Fruit fly (Drosophila melanogaster) whole organism, embryonic: Measurements from ENCODE around the gene Rfx.

Experiments used
- Adf1 ChIP-seq: fragments of 200-800 bp; sonication (Bioruptor generic); IDR thresholded peaks from 2 replicates; pipeline ENCODE4 v1.3.6; 2022; ENCODE audit warnings: missing biosample characterization, missing genetic modification characterization
- CG10321 ChIP-seq: fragments of 200-800 bp; sonication (Bioruptor generic); IDR thresholded peaks from 2 replicates; pipeline ENCODE4 v1.3.6; 2022; ENCODE audit warnings: missing biosample characterization, missing genetic modification characterization
- CG13775 ChIP-seq: fragments of 200-800 bp; sonication (Bioruptor generic); optimal IDR thresholded peaks from 3 replicates; lab custom pipeline; 2017; ENCODE audit warnings: missing biosample characterization, mild to moderate bottlenecking, missing genetic modification characterization
- CG15514 ChIP-seq: fragments of 200-800 bp; sonication (Bioruptor generic); optimal IDR thresholded peaks from 3 replicates; lab custom pipeline; 2017; ENCODE audit warnings: missing biosample characterization, missing genetic modification characterization, mild to moderate bottlenecking, moderate library complexity, missing genetic modification reagents
- CG18619 ChIP-seq: fragments of 200-800 bp; sonication (Bioruptor generic); optimal IDR thresholded peaks from 3 replicates; lab custom pipeline; 2017; ENCODE audit warnings: missing biosample characterization, mild to moderate bottlenecking, missing genetic modification characterization
- CG2202 ChIP-seq: fragments of 200-800 bp; sonication (Bioruptor generic); optimal IDR thresholded peaks from 2 replicates; lab custom pipeline; 2018; ENCODE audit warnings: missing biosample characterization, mild to moderate bottlenecking, missing genetic modification characterization
- CG2889 ChIP-seq: fragments of 200-800 bp; sonication (Bioruptor generic); IDR thresholded peaks from 3 replicates; pipeline ENCODE4 v1.3.6; 2022; ENCODE audit warnings: missing biosample characterization, missing genetic modification characterization
- CG3065 ChIP-seq: fragments of 200-800 bp; sonication (Bioruptor generic); optimal IDR thresholded peaks from 2 replicates; lab custom pipeline; 2016; ENCODE audit warnings: missing biosample characterization, missing genetic modification characterization
- CG4854 ChIP-seq: fragments of 200-800 bp; sonication (Bioruptor generic); optimal IDR thresholded peaks from 2 replicates; lab custom pipeline; 2016; ENCODE audit warnings: missing biosample characterization, missing genetic modification characterization, inconsistent platforms
- CG5180 ChIP-seq: fragments of 200-800 bp; sonication (Bioruptor generic); optimal IDR thresholded peaks from 3 replicates; lab custom pipeline; 2017; ENCODE audit warnings: missing biosample characterization, missing genetic modification characterization, mild to moderate bottlenecking, moderate library complexity, missing genetic modification reagents
- CG6175 ChIP-seq: fragments of 200-800 bp; sonication (Bioruptor generic); IDR thresholded peaks from 3 replicates; pipeline ENCODE4 v1.3.6; 2022; ENCODE audit warnings: missing biosample characterization, missing genetic modification characterization
- CG6654 ChIP-seq: fragments of 200-800 bp; sonication (Bioruptor generic); optimal IDR thresholded peaks from 2 replicates; lab custom pipeline; 2017; ENCODE audit warnings: missing biosample characterization, mild to moderate bottlenecking, missing genetic modification characterization
- CG9727 ChIP-seq: fragments of 200-800 bp; sonication (Bioruptor generic); optimal IDR thresholded peaks from 3 replicates; lab custom pipeline; 2017; ENCODE audit warnings: missing biosample characterization, mild to moderate bottlenecking, missing genetic modification characterization
- CoRest ChIP-seq: fragments of 200-800 bp; sonication (Bioruptor generic); optimal IDR thresholded peaks from 3 replicates; lab custom pipeline; 2018; ENCODE audit warnings: missing biosample characterization, mild to moderate bottlenecking, missing genetic modification characterization, moderate library complexity
- D ChIP-seq, 2 experiments: fragments of 200-800 bp in 1 of 2; fragments of >200 bp in 1 of 2; sonication (Bioruptor generic) in 1 of 2; optimal IDR thresholded peaks; 2 replicates in 1 of 2; 3 replicates in 1 of 2; lab custom pipeline; 2017; ENCODE audit warnings: mild to moderate bottlenecking in 1 of 2, missing biosample characterization in 1 of 2, missing genetic modification characterization in 1 of 2, missing genetic modification reagents in 1 of 2
- D19A ChIP-seq: fragments of 200-800 bp; optimal IDR thresholded peaks from 3 replicates; lab custom pipeline; 2019; ENCODE audit warnings: missing biosample characterization, mild to moderate bottlenecking, missing genetic modification characterization, moderate library complexity
- D19B ChIP-seq: fragments of 200-800 bp; sonication (Bioruptor generic); optimal IDR thresholded peaks from 2 replicates; lab custom pipeline; 2017; ENCODE audit warnings: missing biosample characterization, mild to moderate bottlenecking, missing genetic modification characterization
- Dek ChIP-seq: fragments of 200-800 bp; sonication (Bioruptor generic); optimal IDR thresholded peaks from 3 replicates; lab custom pipeline; 2019; ENCODE audit warnings: missing biosample characterization, mild to moderate bottlenecking, missing genetic modification characterization, moderate library complexity
- Gug ChIP-seq: fragments of 200-800 bp; sonication (Bioruptor generic); IDR thresholded peaks from 4 replicates; pipeline ENCODE4 v1.3.6; 2022; ENCODE audit warnings: missing biosample characterization, missing genetic modification characterization
- Lpt ChIP-seq: fragments of >200 bp; optimal IDR thresholded peaks from 2 replicates; lab custom pipeline; 2018; ENCODE audit warnings: missing biosample characterization, missing genetic modification characterization
- Mad ChIP-seq: fragments of 200-800 bp; sonication (Bioruptor generic); optimal IDR thresholded peaks from 2 replicates; lab custom pipeline; 2016; ENCODE audit warnings: missing biosample characterization, missing genetic modification characterization
- NFAT ChIP-seq: fragments of 200-800 bp; sonication (Bioruptor generic); IDR thresholded peaks from 2 replicates; pipeline ENCODE4 v1.3.6; 2022; ENCODE audit warnings: missing biosample characterization, missing genetic modification characterization
- NfI ChIP-seq: fragments of 200-800 bp; sonication (Bioruptor generic); optimal IDR thresholded peaks from 3 replicates; lab custom pipeline; 2018; ENCODE audit warnings: missing biosample characterization, mild to moderate bottlenecking, missing genetic modification characterization, moderate library complexity
- Opbp ChIP-seq: fragments of 200-800 bp; sonication (Bioruptor generic); IDR thresholded peaks from 3 replicates; pipeline ENCODE4 v1.3.6; 2022; ENCODE audit warnings: missing biosample characterization, missing genetic modification characterization; ENCODE audit not compliant: partially characterized antibody
- PHDP ChIP-seq: fragments of 200-800 bp; sonication (Bioruptor generic); optimal IDR thresholded peaks from 3 replicates; lab custom pipeline; 2018; ENCODE audit warnings: missing biosample characterization, mild to moderate bottlenecking, missing genetic modification characterization, moderate library complexity
- Rfx ChIP-seq: fragments of 200-800 bp; sonication (Bioruptor generic); IDR thresholded peaks from 2 replicates; pipeline ENCODE4 v1.3.6; 2022; ENCODE audit warnings: missing biosample characterization, missing genetic modification characterization
- Usf ChIP-seq: fragments of 200-800 bp; sonication (Bioruptor generic); optimal IDR thresholded peaks from 2 replicates; lab custom pipeline; 2017; ENCODE audit warnings: missing genotype, missing biosample characterization, missing genetic modification characterization
- YL-1 ChIP-seq: fragments of 200-800 bp; sonication (Bioruptor generic); optimal IDR thresholded peaks from 3 replicates; lab custom pipeline; 2017; ENCODE audit warnings: missing biosample characterization, mild to moderate bottlenecking, missing genetic modification characterization
- ara ChIP-seq: fragments of 200-800 bp; sonication (Bioruptor generic); IDR thresholded peaks from 2 replicates; pipeline ENCODE4 v1.3.6; 2022; ENCODE audit warnings: missing biosample characterization, missing genetic modification characterization
- ase ChIP-seq: fragments of 200-800 bp; sonication (Bioruptor generic); IDR thresholded peaks from 3 replicates; pipeline ENCODE4 v1.3.6; 2022; ENCODE audit warnings: missing biosample characterization, missing genetic modification characterization
- ash1 ChIP-seq: fragments of 200-800 bp; sonication (Bioruptor generic); optimal IDR thresholded peaks from 2 replicates; lab custom pipeline; 2018; ENCODE audit warnings: missing biosample characterization, mild to moderate bottlenecking, missing genetic modification characterization
- chm ChIP-seq: fragments of 200-800 bp; sonication (Bioruptor generic); IDR thresholded peaks from 2 replicates; pipeline ENCODE4 v1.3.6; 2022; ENCODE audit warnings: missing biosample characterization, missing genetic modification characterization
- cwo ChIP-seq: fragments of 200-800 bp; sonication (Bioruptor generic); optimal IDR thresholded peaks from 3 replicates; lab custom pipeline; 2017; ENCODE audit warnings: missing biosample characterization, missing genetic modification characterization, mild to moderate bottlenecking, moderate library complexity, missing genetic modification reagents
- emc ChIP-seq: fragments of 200-800 bp; sonication (Bioruptor generic); optimal IDR thresholded peaks from 2 replicates; lab custom pipeline; 2016; ENCODE audit warnings: missing biosample characterization, missing genetic modification characterization
- eyg ChIP-seq: fragments of 200-800 bp; sonication (Bioruptor generic); optimal IDR thresholded peaks from 3 replicates; lab custom pipeline; 2016; ENCODE audit warnings: missing biosample characterization, missing genetic modification characterization
- gsb ChIP-seq: fragments of 200-800 bp; sonication (Bioruptor generic); IDR thresholded peaks from 2 replicates; pipeline ENCODE4 v1.3.6; 2022; ENCODE audit warnings: missing biosample characterization, missing genetic modification characterization
- kni ChIP-seq: fragments of 200-800 bp; sonication (Bioruptor generic); optimal IDR thresholded peaks from 3 replicates; lab custom pipeline; 2017; ENCODE audit warnings: mild to moderate bottlenecking, missing biosample characterization, missing genetic modification reagents, missing genetic modification characterization
- lola ChIP-seq, 3 experiments: fragments of >200 bp in 2 of 3; fragments of 200-800 bp in 1 of 3; sonication (Bioruptor generic) in 1 of 3; optimal IDR thresholded peaks; 2 replicates each; lab custom pipeline; 2017 to 2019; ENCODE audit warnings: missing biosample characterization in 3 of 3, missing genetic modification characterization in 3 of 3, mild to moderate bottlenecking in 1 of 3, moderate library complexity in 1 of 3
- mam ChIP-seq: fragments of 200-800 bp; sonication (Bioruptor generic); optimal IDR thresholded peaks from 3 replicates; lab custom pipeline; 2016; ENCODE audit warnings: missing biosample characterization, missing genetic modification characterization
- onecut ChIP-seq: fragments of 200-800 bp; sonication (Bioruptor generic); IDR thresholded peaks from 2 replicates; pipeline ENCODE4 v1.3.6; 2022; ENCODE audit warnings: missing biosample characterization, missing genetic modification characterization
- pnt ChIP-seq: fragments of 200-800 bp; sonication (Bioruptor generic); optimal IDR thresholded peaks from 3 replicates; lab custom pipeline; 2016; ENCODE audit warnings: missing biosample characterization, missing genetic modification characterization
- scrt ChIP-seq: fragments of 200-800 bp; sonication (Bioruptor generic); optimal IDR thresholded peaks from 2 replicates; lab custom pipeline; 2018; ENCODE audit warnings: missing biosample characterization, mild to moderate bottlenecking, missing genetic modification characterization, moderate library complexity
- seq ChIP-seq: fragments of 200-800 bp; sonication (Bioruptor generic); IDR thresholded peaks from 2 replicates; pipeline ENCODE4 v1.3.6; 2022; ENCODE audit warnings: missing biosample characterization, missing genetic modification characterization
- sima ChIP-seq: fragments of 200-800 bp; sonication (Bioruptor generic); optimal IDR thresholded peaks from 2 replicates; lab custom pipeline; 2016; ENCODE audit warnings: missing biosample characterization, missing genetic modification characterization
- slp2 ChIP-seq: fragments of 200-800 bp; sonication (Bioruptor generic); optimal IDR thresholded peaks from 2 replicates; lab custom pipeline; 2016; ENCODE audit warnings: missing biosample characterization, missing genetic modification characterization
- sqz ChIP-seq: fragments of 200-800 bp; sonication (Bioruptor generic); optimal IDR thresholded peaks from 3 replicates; lab custom pipeline; 2018; ENCODE audit warnings: missing biosample characterization, mild to moderate bottlenecking, missing genetic modification characterization
- tna ChIP-seq: fragments of 200-800 bp; sonication (Bioruptor generic); IDR thresholded peaks from 2 replicates; pipeline ENCODE4 v1.3.6; 2022; ENCODE audit warnings: missing biosample characterization, missing genetic modification characterization; ENCODE audit not compliant: partially characterized antibody
- trh ChIP-seq: fragments of 200-800 bp; sonication (Bioruptor generic); optimal IDR thresholded peaks from 2 replicates; lab custom pipeline; 2016; ENCODE audit warnings: missing biosample characterization, missing genetic modification characterization
- unc-4 ChIP-seq: fragments of 200-800 bp; sonication (Bioruptor generic); IDR thresholded peaks from 2 replicates; pipeline ENCODE4 v1.3.6; 2022; ENCODE audit warnings: missing biosample characterization, missing genetic modification characterization; ENCODE audit not compliant: partially characterized antibody
- wek ChIP-seq: fragments of 200-800 bp; sonication (Bioruptor generic); optimal IDR thresholded peaks from 3 replicates; lab custom pipeline; 2018; ENCODE audit warnings: missing biosample characterization, mild to moderate bottlenecking, missing genetic modification characterization, moderate library complexity
- zfh2 ChIP-seq: fragments of 200-800 bp; sonication (Bioruptor generic); optimal IDR thresholded peaks from 2 replicates; lab custom pipeline; 2016; ENCODE audit warnings: missing biosample characterization, missing genetic modification characterization

Gene Rfx

dm6 chr3R:10377849-10378248 is at the start of gene Rfx (continued):
- TF ChIP-seq Gug (GFP tag; lab: Robert Waterston, UW) (no peak), CG2889 (no peak), CG5180 (peak; percentile 9), Usf (GFP tag; lab: Kevin White, UChicago) (no peak), mam (GFP tag; lab: Kevin White, UChicago) (peak; percentile 15), D19B (GFP tag; lab: Kevin White, UChicago) (no peak), Adf1 (no peak), CG4854 (GFP tag; lab: Kevin White, UChicago) (no peak), unc-4 (GFP tag; lab: Robert Waterston, UW) (no peak), kni (GFP tag; lab: Kevin White, UChicago) (peak; percentile 11), Mad (GFP tag; lab: Kevin White, UChicago) (no peak), CG2202 (tag; lab: Kevin White, UChicago) (peak; percentile 6), CG6654 (GFP tag; lab: Kevin White, UChicago) (no peak), ara (GFP tag; lab: Robert Waterston, UW) (no peak), Dek (tag; lab: Kevin White, UChicago) (no peak), CG3065 (GFP tag; lab: Kevin White, UChicago) (no peak), NFAT (GFP tag; lab: Robert Waterston, UW) (no peak), cwo (GFP tag; lab: Kevin White, UChicago) (no peak), wek (GFP tag; lab: Kevin White, UChicago) (peak; percentile 11), Opbp (no peak), sima (GFP tag; lab: Kevin White, UChicago) (no peak), NfI (peak; percentile 25), scrt (peak; percentile 63), ash1 (GFP tag; lab: Kevin White, UChicago) (no peak), D (optimal IDR thresholded peaks at IDR 0.05; lab: Kevin White, UChicago) (no peak), D (GFP tag; optimal IDR thresholded peaks at IDR 0.05; lab: Kevin White, UChicago) (no peak), CG15514 (GFP tag; lab: Kevin White, UChicago) (peak; percentile 63), eyg (GFP tag; lab: Kevin White, UChicago) (peak; percentile 17), sqz (peak; percentile 72), YL-1 (GFP tag; lab: Kevin White, UChicago) (peak; percentile 62), gsb (GFP tag; lab: Robert Waterston, UW) (no peak), CG10321 (GFP tag; lab: Robert Waterston, UW) (no peak), zfh2 (peak; percentile 19), CG18619 (peak; percentile 16), seq (GFP tag; lab: Robert Waterston, UW) (no peak), pnt (GFP tag; lab: Kevin White, UChicago) (no peak), lola (GFP tag; optimal IDR thresholded peaks at IDR 0.05; lab: Kevin White, UChicago) (no peak), chm (GFP tag; lab: Robert Waterston, UW) (no peak), Rfx (GFP tag; lab: Robert Waterston, UW) (no peak), ase (no peak), CG6175 (GFP tag; lab: Robert Waterston, UW) (no peak), emc (GFP tag; lab: Kevin White, UChicago) (no peak), slp2 (no peak), PHDP (tag; lab: Kevin White, UChicago) (peak; percentile 27), CG9727 (peak; percentile 65), D19A (tag; lab: Kevin White, UChicago) (no peak), onecut (GFP tag; lab: Robert Waterston, UW) (0 out of 2 replicates have a peak, but pooled peaks have one; percentile 10), trh (GFP tag; lab: Kevin White, UChicago) (no peak), tna (GFP tag; lab: Robert Waterston, UW) (no peak), CG13775 (GFP tag; lab: Kevin White, UChicago) (no peak), CoRest (tag; lab: Kevin White, UChicago) (peak; percentile 7), Lpt (GFP tag; lab: Kevin White, UChicago) (no peak)
